Worm (Caenorhabditis elegans) whole organism, late embryonic: ENCODE results near the gene mtx-2.

Experiments used
- C38D4.7 ChIP-seq: fragments of 200-800 bp; sonication (Bioruptor generic); optimal IDR thresholded peaks from 2 replicates; lab custom pipeline; 2018; ENCODE audit warnings: mild to moderate bottlenecking, missing genetic modification characterization, moderate library complexity, missing compliant biosample characterization
- F13H6.1 ChIP-seq: sonication (generic microtip); optimal IDR thresholded peaks from 2 replicates; lab custom pipeline; 2016; ENCODE audit warnings: missing genetic modification characterization, missing compliant biosample characterization
- K02D7.2 ChIP-seq: sonication (generic microtip); optimal IDR thresholded peaks from 2 replicates; lab custom pipeline; 2017; ENCODE audit warnings: mild to moderate bottlenecking, missing genetic modification characterization, missing compliant biosample characterization
- Y22D7AL.16 ChIP-seq: sonication (generic microtip); optimal IDR thresholded peaks from 2 replicates; lab custom pipeline; 2016; ENCODE audit warnings: missing genetic modification characterization, missing compliant biosample characterization
- ama-1 ChIP-seq: fragments of 150-350 bp; optimal IDR thresholded peaks from 2 replicates; lab custom pipeline; 2014
- ceh-18 ChIP-seq: sonication (generic microtip); optimal IDR thresholded peaks from 2 replicates; lab custom pipeline; 2016; ENCODE audit warnings: missing genetic modification characterization, missing compliant biosample characterization
- ceh-24 ChIP-seq: sonication (generic microtip); optimal IDR thresholded peaks from 2 replicates; lab custom pipeline; 2016; ENCODE audit warnings: mild to moderate bottlenecking, missing genetic modification characterization, missing compliant biosample characterization
- ceh-30 ChIP-seq: fragments of 150-350 bp; optimal IDR thresholded peaks from 2 replicates; lab custom pipeline; 2014; ENCODE audit warnings: missing biosample characterization, missing genetic modification characterization
- ceh-48 ChIP-seq: sonication (generic microtip); optimal IDR thresholded peaks from 2 replicates; lab custom pipeline; 2016; ENCODE audit warnings: missing genetic modification characterization, inconsistent platforms, missing compliant biosample characterization
- ceh-6 ChIP-seq: fragments of 200-800 bp; sonication (Bioruptor generic); optimal IDR thresholded peaks from 2 replicates; lab custom pipeline; 2018; ENCODE audit warnings: mild to moderate bottlenecking, missing genetic modification characterization, missing compliant biosample characterization
- ceh-9 ChIP-seq: sonication (generic microtip); optimal IDR thresholded peaks from 2 replicates; lab custom pipeline; 2016; ENCODE audit warnings: mild to moderate bottlenecking, missing genetic modification characterization, inconsistent platforms, missing compliant biosample characterization
- che-1 ChIP-seq: sonication (generic microtip); optimal IDR thresholded peaks from 2 replicates; lab custom pipeline; 2016; ENCODE audit warnings: mild to moderate bottlenecking, missing genetic modification characterization, missing compliant biosample characterization
- dmd-4 ChIP-seq: sonication (generic microtip); optimal IDR thresholded peaks from 2 replicates; lab custom pipeline; 2016; ENCODE audit warnings: borderline replicate concordance, missing genetic modification characterization, missing compliant biosample characterization
- dve-1 ChIP-seq: sonication (generic microtip); optimal IDR thresholded peaks from 2 replicates; lab custom pipeline; 2017; ENCODE audit warnings: antibody characterized with exemption, mild to moderate bottlenecking, missing genetic modification characterization, missing compliant biosample characterization
- elt-2 ChIP-seq: sonication (generic microtip); optimal IDR thresholded peaks from 2 replicates; lab custom pipeline; 2016; ENCODE audit warnings: missing genetic modification reagents, missing genetic modification characterization, missing compliant biosample characterization
- elt-4 ChIP-seq: sonication (generic microtip); optimal IDR thresholded peaks from 2 replicates; lab custom pipeline; 2016; ENCODE audit warnings: missing genetic modification characterization, missing compliant biosample characterization
- ets-4 ChIP-seq: sonication (generic microtip); optimal IDR thresholded peaks from 2 replicates; lab custom pipeline; 2016; ENCODE audit warnings: missing genetic modification characterization, missing compliant biosample characterization
- fax-1 ChIP-seq: sonication (generic microtip); optimal IDR thresholded peaks from 2 replicates; lab custom pipeline; 2016; ENCODE audit warnings: missing genotype, missing genetic modification characterization, missing compliant biosample characterization
- gmeb-2 ChIP-seq: sonication (generic microtip); optimal IDR thresholded peaks from 2 replicates; lab custom pipeline; 2016; ENCODE audit warnings: missing genetic modification characterization, inconsistent platforms, missing compliant biosample characterization
- hlh-13 ChIP-seq: fragments of 200-800 bp; sonication (Bioruptor generic); optimal IDR thresholded peaks from 2 replicates; lab custom pipeline; 2018; ENCODE audit warnings: mild to moderate bottlenecking, missing genetic modification characterization, missing compliant biosample characterization
- hlh-8 ChIP-seq: sonication (generic microtip); optimal IDR thresholded peaks from 2 replicates; lab custom pipeline; 2016; ENCODE audit warnings: missing genotype, missing genetic modification characterization, missing compliant biosample characterization
- lin-11 ChIP-seq: fragments of 200-800 bp; sonication (Bioruptor generic); optimal IDR thresholded peaks from 2 replicates; lab custom pipeline; 2018; ENCODE audit warnings: mild to moderate bottlenecking, missing genetic modification characterization, missing compliant biosample characterization
- mec-3 ChIP-seq: sonication (generic microtip); optimal IDR thresholded peaks from 2 replicates; lab custom pipeline; 2016; ENCODE audit warnings: borderline replicate concordance, missing genetic modification characterization, missing compliant biosample characterization
- nfya-1 ChIP-seq: sonication (generic microtip); optimal IDR thresholded peaks from 2 replicates; lab custom pipeline; 2017; ENCODE audit warnings: missing genetic modification characterization, mild to moderate bottlenecking, missing compliant biosample characterization, antibody characterized with exemption, moderate library complexity
- nhr-232 ChIP-seq: sonication (generic microtip); optimal IDR thresholded peaks from 2 replicates; lab custom pipeline; 2016; ENCODE audit warnings: missing genetic modification characterization, missing compliant biosample characterization
- pag-3 ChIP-seq: sonication (generic microtip); optimal IDR thresholded peaks from 2 replicates; lab custom pipeline; 2016; ENCODE audit warnings: missing compliant biosample characterization, missing genetic modification characterization, borderline replicate concordance
- pax-1 ChIP-seq: fragments of 150-350 bp; optimal IDR thresholded peaks from 2 replicates; lab custom pipeline; 2014; ENCODE audit warnings: missing biosample characterization, missing genetic modification characterization
- pha-4 ChIP-seq: fragments of 150-350 bp; optimal IDR thresholded peaks from 2 replicates; lab custom pipeline; 2018; ENCODE audit warnings: missing biosample characterization, missing genetic modification reagents, missing genetic modification characterization
- pqm-1 ChIP-seq: sonication (generic microtip); optimal IDR thresholded peaks from 2 replicates; lab custom pipeline; 2016; ENCODE audit warnings: missing genetic modification characterization, missing compliant biosample characterization
- pros-1 ChIP-seq: fragments of 150-350 bp; optimal IDR thresholded peaks from 2 replicates; lab custom pipeline; 2014; ENCODE audit warnings: missing biosample characterization, missing genetic modification reagents, missing genetic modification characterization
- rnt-1 ChIP-seq: sonication (generic microtip); optimal IDR thresholded peaks from 2 replicates; lab custom pipeline; 2016; ENCODE audit warnings: missing genetic modification characterization, missing compliant biosample characterization
- sdc-2 ChIP-seq: sonication (generic microtip); optimal IDR thresholded peaks from 2 replicates; lab custom pipeline; 2016; ENCODE audit warnings: missing genotype, missing genetic modification characterization, missing compliant biosample characterization
- syd-9 ChIP-seq: sonication (generic microtip); optimal IDR thresholded peaks from 2 replicates; lab custom pipeline; 2016; ENCODE audit warnings: mild to moderate bottlenecking, missing genetic modification characterization, moderate library complexity, missing compliant biosample characterization
- tbx-2 ChIP-seq: sonication (generic microtip); optimal IDR thresholded peaks from 2 replicates; lab custom pipeline; 2016; ENCODE audit warnings: missing genetic modification characterization, missing compliant biosample characterization
- unc-3 ChIP-seq, 2 experiments: fragments of 200-800 bp in 1 of 2; sonication (Bioruptor generic) in 1 of 2; sonication (generic microtip) in 1 of 2; conservative IDR thresholded peaks in 1 of 2; optimal IDR thresholded peaks in 1 of 2; 2 replicates each; pipeline versions ENCODE4 v1.3.6 to Lab custom; 2016 to 2022; ENCODE audit warnings: missing compliant biosample characterization in 2 of 2, missing genetic modification characterization in 2 of 2, missing genetic modification reagents in 1 of 2
- unc-42 ChIP-seq: sonication (generic microtip); optimal IDR thresholded peaks from 2 replicates; lab custom pipeline; 2016; ENCODE audit warnings: missing genotype, missing genetic modification characterization, missing compliant biosample characterization
- zip-5 ChIP-seq: sonication (generic microtip); optimal IDR thresholded peaks from 2 replicates; lab custom pipeline; 2016; ENCODE audit warnings: missing genetic modification characterization, missing compliant biosample characterization
- ztf-16 ChIP-seq: sonication (generic microtip); optimal IDR thresholded peaks from 2 replicates; lab custom pipeline; 2017; ENCODE audit warnings: missing genetic modification characterization, missing compliant biosample characterization

Gene mtx-2

ce11 chrIII:7765974-7766373 lies 2.6 kb upstream of the mtx-2 start, which contains the start of gene ZK686.2:
Gene ZK686.2, minus strand, starts transcription at chrIII:7766052.
- no peak for TF ChIP-seq mec-3 (tag; lab: Kevin White, UChicago)
- TF ChIP-seq ztf-16 (tag; lab: Kevin White, UChicago), result no peak
- TF ChIP-seq syd-9, result no peak
- no peak for TF ChIP-seq hlh-13
- no peak for TF ChIP-seq ama-1
- no peak for TF ChIP-seq hlh-8
- TF ChIP-seq ceh-48 (tag; lab: Kevin White, UChicago), result peak; percentile 77
- no peak for TF ChIP-seq pha-4 (tag; lab: Kevin White, UChicago)
- no peak for TF ChIP-seq ceh-18 (tag; lab: Kevin White, UChicago)
- no peak for TF ChIP-seq K02D7.2
- no peak for TF ChIP-seq ceh-6 (GFP tag; lab: Kevin White, UChicago)
- TF ChIP-seq F13H6.1 (tag; lab: Kevin White, UChicago), result no peak
- no peak for TF ChIP-seq pax-1 (tag; lab: Kevin White, UChicago)
- no peak for TF ChIP-seq dve-1 (tag; lab: Kevin White, UChicago)
- no peak for TF ChIP-seq rnt-1 (tag; lab: Kevin White, UChicago)
- TF ChIP-seq dmd-4 (tag; lab: Kevin White, UChicago), result no peak
- no peak for TF ChIP-seq nhr-232 (tag; lab: Kevin White, UChicago)
- TF ChIP-seq pros-1 (tag; lab: Kevin White, UChicago), result no peak
- peak; percentile 40 for TF ChIP-seq unc-42 (tag; lab: Kevin White, UChicago)
- TF ChIP-seq elt-4 (tag; lab: Kevin White, UChicago), result no peak
- TF ChIP-seq sdc-2 (tag; lab: Kevin White, UChicago), result no peak
- TF ChIP-seq lin-11 (tag; lab: Kevin White, UChicago), result no peak
- no peak for TF ChIP-seq ceh-30
- no peak for TF ChIP-seq gmeb-2 (tag; lab: Kevin White, UChicago)
- peak; percentile 24 for TF ChIP-seq nfya-1 (tag; lab: Kevin White, UChicago)

- no peak for TF ChIP-seq pag-3 (tag; lab: Kevin White, UChicago)
- no peak for TF ChIP-seq zip-5 (tag; lab: Kevin White, UChicago)
- peak; percentile 80 for TF ChIP-seq elt-2 (tag; lab: Kevin White, UChicago)
- no peak for TF ChIP-seq ets-4 (tag; lab: Kevin White, UChicago)
- TF ChIP-seq Y22D7AL.16, result no peak
Observed at ce11 chrIII:7762250-7762649, 1.2 kb downstream of the mtx-2 start.

- TF ChIP-seq elt-2 (tag; lab: Kevin White, UChicago), result peak; percentile 25
- TF ChIP-seq che-1 (tag; lab: Kevin White, UChicago), result no peak
Observed at ce11 chrIII:7758562-7758961, 4.8 kb downstream of the mtx-2 start, which contains the start of gene pcp-1. Gene pcp-1, plus strand, starts transcription at chrIII:7758903.

ce11 chrIII:7754348-7754747 lies 9.1 kb downstream of the mtx-2 start, which contains the start of gene cdh-3:
Gene cdh-3, minus strand, starts transcription at chrIII:7754448.
- TF ChIP-seq elt-2 (tag; lab: Kevin White, UChicago) (no peak), ceh-9 (tag; lab: Kevin White, UChicago) (no peak), pqm-1 (tag; lab: Kevin White, UChicago) (no peak), unc-3 (GFP tag; conservative IDR thresholded peaks at IDR 0.05; lab: Robert Waterston, UW) (no peak), unc-3 (tag; optimal IDR thresholded peaks at IDR 0.05; lab: Kevin White, UChicago) (no peak), fax-1 (tag; lab: Kevin White, UChicago) (no peak), C38D4.7 (GFP tag; lab: Kevin White, UChicago) (no peak), ama-1 (no peak), tbx-2 (tag; lab: Kevin White, UChicago) (no peak), ceh-24 (no peak), ets-4 (tag; lab: Kevin White, UChicago) (no peak)
